Fruit fly (Drosophila melanogaster): Measurements from ENCODE around the gene Blos4.

DNA sequence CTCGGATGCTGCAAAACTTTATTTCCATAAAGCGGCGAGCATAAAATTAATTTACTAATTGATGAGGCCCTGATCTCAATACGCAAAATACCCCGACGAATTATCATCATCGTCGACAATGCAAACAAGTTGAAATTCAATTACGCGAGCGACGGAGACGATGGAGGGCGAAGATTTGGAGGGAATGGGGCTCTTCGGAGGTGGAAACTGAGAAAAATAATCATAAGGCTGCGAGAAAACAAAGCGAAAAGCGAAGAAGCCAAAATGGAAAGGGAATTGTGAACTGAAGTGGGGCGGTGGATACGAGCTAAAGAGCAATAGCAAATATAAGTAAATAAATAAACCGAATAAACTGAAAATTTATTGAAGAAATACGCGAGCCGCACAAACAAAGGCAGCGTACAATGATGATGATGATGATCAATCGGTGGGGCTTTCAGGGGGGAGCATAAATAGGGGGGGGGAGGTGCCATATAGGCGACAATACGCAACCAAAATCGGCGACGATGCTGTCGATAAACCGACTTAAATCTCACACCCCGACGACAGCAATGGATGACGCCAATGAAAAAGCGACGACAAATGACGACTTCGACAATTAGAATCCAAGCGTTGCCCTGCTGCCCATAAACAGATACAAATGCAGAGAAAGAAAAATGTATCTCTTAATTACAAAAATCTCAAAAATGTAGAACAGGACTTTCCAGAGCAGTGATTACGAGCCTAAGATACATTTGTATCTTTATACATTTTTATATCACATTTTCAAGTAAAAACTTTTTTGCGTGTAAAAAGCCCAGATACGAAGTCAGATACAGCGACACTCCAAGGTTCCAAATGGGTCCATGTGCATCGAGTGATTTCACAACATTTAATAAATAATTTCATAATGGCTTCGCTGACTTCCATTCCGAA is 40.8 kb upstream of the Blos4 start:
- TF ChIP-seq brk (GFP tag; optimal IDR thresholded peaks at IDR 0.05), result peak; percentile 42
- no peak for TF ChIP-seq pan (optimal IDR thresholded peaks at IDR 0.05)
- TF ChIP-seq dsf (GFP tag; optimal IDR thresholded peaks at IDR 0.05; ENCODE audit: borderline replicate concordance), result peak; percentile 36
- no peak for TF ChIP-seq N (GFP tag; optimal IDR thresholded peaks at IDR 0.05)
- TF ChIP-seq lola (GFP tag; optimal IDR thresholded peaks at IDR 0.05), result no peak
- TF ChIP-seq woc (GFP tag; optimal IDR thresholded peaks at IDR 0.05), result peak; percentile 44
- peak; percentile 22 for TF ChIP-seq sv (GFP tag; optimal IDR thresholded peaks at IDR 0.05)
- peak; percentile 62 for TF ChIP-seq psq (GFP tag; optimal IDR thresholded peaks at IDR 0.05)
- no peak for TF ChIP-seq Hr83 (GFP tag; optimal IDR thresholded peaks at IDR 0.05; ENCODE audit: poor library complexity, severe bottlenecking)
